Worm (Caenorhabditis elegans) whole organism, L3 larva: ENCODE measurements around the gene C54F6.18.

Source experiments
- ceh-82 ChIP-seq: fragments of 150-350 bp; optimal IDR thresholded peaks from 2 replicates; lab custom pipeline; 2014; ENCODE audit warnings: missing biosample characterization, missing genetic modification characterization
- egl-5 ChIP-seq: fragments of 150-350 bp; optimal IDR thresholded peaks from 2 replicates; lab custom pipeline; 2017; ENCODE audit warnings: missing biosample characterization, missing genetic modification reagents, missing genetic modification characterization, inconsistent platforms
- elt-2 ChIP-seq: sonication (generic microtip); optimal IDR thresholded peaks from 2 replicates; lab custom pipeline; 2016; ENCODE audit warnings: missing genetic modification reagents, mild to moderate bottlenecking, missing genetic modification characterization, missing compliant biosample characterization
- fkh-10 ChIP-seq: sonication (generic microtip); optimal IDR thresholded peaks from 2 replicates; lab custom pipeline; 2017; ENCODE audit warnings: missing biosample characterization, missing genetic modification reagents, missing genetic modification characterization
- nhr-11 ChIP-seq: fragments of 150-350 bp; optimal IDR thresholded peaks from 2 replicates; lab custom pipeline; 2014; ENCODE audit warnings: missing biosample characterization, missing genetic modification characterization
- nhr-23 ChIP-seq: fragments of 150-350 bp; optimal IDR thresholded peaks from 2 replicates; lab custom pipeline; 2014; ENCODE audit warnings: missing biosample characterization, missing genetic modification reagents, missing genetic modification characterization
- nhr-237 ChIP-seq: fragments of 150-350 bp; optimal IDR thresholded peaks from 2 replicates; lab custom pipeline; 2014; ENCODE audit warnings: missing biosample characterization, missing genetic modification characterization
- nhr-67 ChIP-seq: fragments of 150-350 bp; optimal IDR thresholded peaks from 2 replicates; lab custom pipeline; 2014; ENCODE audit warnings: missing biosample characterization, missing genetic modification characterization
- sea-2 ChIP-seq: fragments of 150-350 bp; sonication (generic microtip); optimal IDR thresholded peaks from 4 replicates; lab custom pipeline; 2014; ENCODE audit warnings: missing biosample characterization, missing genetic modification reagents, missing genetic modification characterization
- snpc-4 ChIP-seq: fragments of 150-350 bp; optimal IDR thresholded peaks from 2 replicates; lab custom pipeline; 2014; ENCODE audit warnings: missing biosample characterization, missing genetic modification characterization
- zag-1 ChIP-seq: fragments of 150-350 bp; optimal IDR thresholded peaks from 2 replicates; lab custom pipeline; 2014; ENCODE audit warnings: missing biosample characterization, missing genetic modification characterization

- TF ChIP-seq nhr-23 (tag; lab: Kevin White, UChicago): no peak
- TF ChIP-seq fkh-10 (GFP tag; lab: Kevin White, UChicago): no peak
- TF ChIP-seq sea-2 (GFP tag; lab: Kevin White, UChicago): no peak
- no peak for TF ChIP-seq elt-2 (tag; lab: Kevin White, UChicago)
- no peak for TF ChIP-seq ceh-82 (tag; lab: Kevin White, UChicago)
- TF ChIP-seq egl-5 (tag; lab: Kevin White, UChicago): no peak
- no peak for TF ChIP-seq nhr-67 (tag; lab: Kevin White, UChicago)
- TF ChIP-seq snpc-4 (tag; lab: Kevin White, UChicago): no peak
- TF ChIP-seq nhr-11: no peak
- no peak for TF ChIP-seq nhr-237 (tag; lab: Kevin White, UChicago)
- TF ChIP-seq zag-1 (tag; lab: Kevin White, UChicago): no peak
Observed at ce11 chrV:7539015-7539414, 13.2 kb downstream of the C54F6.18 start, which contains the start of gene srh-268.
